Worm (Caenorhabditis elegans) whole organism, early embryonic: ENCODE results near the gene fli-1.

ENCODE experiments used
- F13C5.2 ChIP-seq: sonication (generic microtip); optimal IDR thresholded peaks from 2 replicates; lab custom pipeline; 2017; ENCODE audit warnings: mild to moderate bottlenecking, missing genetic modification characterization, inconsistent platforms, missing compliant biosample characterization
- ama-1 ChIP-seq: fragments of 150-350 bp; optimal IDR thresholded peaks from 2 replicates; lab custom pipeline; 2014
- ceh-13 ChIP-seq: fragments of 200-800 bp; sonication (Bioruptor generic); optimal IDR thresholded peaks from 2 replicates; lab custom pipeline; 2018; ENCODE audit warnings: mild to moderate bottlenecking, missing genetic modification characterization, missing compliant biosample characterization
- hnd-1 ChIP-seq: sonication (generic microtip); optimal IDR thresholded peaks from 2 replicates; lab custom pipeline; 2016; ENCODE audit warnings: missing genetic modification characterization, missing compliant biosample characterization
- pes-1 ChIP-seq: fragments of 200-800 bp; sonication (Bioruptor generic); IDR thresholded peaks from 2 replicates; pipeline ENCODE4 v1.3.6; 2022; ENCODE audit warnings: missing genetic modification reagents, missing genetic modification characterization, missing compliant biosample characterization
- scrt-1 ChIP-seq: fragments of 200-800 bp; sonication (Bioruptor generic); IDR thresholded peaks from 2 replicates; pipeline ENCODE4 v1.3.6; 2022; ENCODE audit warnings: missing genetic modification characterization, missing compliant biosample characterization
- sea-1 ChIP-seq: fragments of 200-800 bp; sonication (Bioruptor generic); conservative IDR thresholded peaks from 2 replicates; pipeline ENCODE4 v1.3.6; 2022; ENCODE audit warnings: missing genetic modification characterization, missing compliant biosample characterization
- tbx-11 ChIP-seq: fragments of 200-800 bp; sonication (Bioruptor generic); IDR thresholded peaks from 2 replicates; pipeline ENCODE4 v1.3.6; 2022; ENCODE audit warnings: missing genetic modification characterization, missing compliant biosample characterization
- tbx-37 ChIP-seq: fragments of 200-800 bp; sonication (Bioruptor generic); conservative IDR thresholded peaks from 2 replicates; pipeline ENCODE4 v1.3.6; 2022; ENCODE audit warnings: missing genetic modification reagents, missing genetic modification characterization, missing compliant biosample characterization
- tra-4 ChIP-seq: sonication (generic microtip); optimal IDR thresholded peaks from 2 replicates; lab custom pipeline; 2017; ENCODE audit warnings: missing genetic modification characterization, missing compliant biosample characterization

DNA sequence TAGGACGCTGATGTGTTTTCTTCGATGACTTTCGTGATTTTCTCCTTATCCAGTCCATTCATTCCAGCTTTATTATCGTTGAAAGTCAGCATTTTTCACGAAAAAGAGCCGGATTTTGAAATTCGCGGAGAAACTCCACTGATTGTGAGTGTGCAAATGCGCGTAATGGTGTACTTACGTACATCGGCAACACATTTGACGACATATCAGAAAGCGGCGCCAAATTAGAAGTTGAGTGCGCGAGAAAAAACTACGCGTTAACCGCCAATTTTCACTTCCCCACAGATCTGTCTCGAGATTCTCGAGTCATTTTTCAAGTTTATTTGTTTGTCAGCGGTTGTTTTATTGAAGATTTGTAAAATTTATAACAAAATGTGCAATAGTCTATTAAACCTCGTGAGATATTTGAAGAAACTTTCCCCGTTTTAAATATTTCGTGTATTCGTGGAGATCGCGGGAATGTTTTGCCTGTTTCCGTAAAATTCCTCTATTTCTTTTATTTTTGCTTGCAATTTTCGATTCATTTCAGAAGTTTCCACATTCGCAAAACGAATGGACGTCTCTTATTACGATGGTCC lies 55.0 kb downstream of the fli-1 start, which contains the start of the genes polk-1 and gpr-1:
- TF ChIP-seq hnd-1 (tag; lab: Kevin White, UChicago), result no peak
- no peak for TF ChIP-seq ama-1
- TF ChIP-seq F13C5.2 (tag; lab: Kevin White, UChicago), result no peak
- TF ChIP-seq tra-4 (tag; lab: Kevin White, UChicago), result no peak
- no peak for TF ChIP-seq scrt-1
- no peak for TF ChIP-seq tbx-11 (GFP tag; lab: Robert Waterston, UW)
- TF ChIP-seq pes-1 (GFP tag; lab: Robert Waterston, UW), result no peak
- no peak for TF ChIP-seq tbx-37 (GFP tag; lab: Robert Waterston, UW)
- TF ChIP-seq ceh-13 (GFP tag; lab: Kevin White, UChicago), result no peak
- no peak for TF ChIP-seq sea-1 (GFP tag; lab: Robert Waterston, UW)
